Worm (Caenorhabditis elegans) whole organism, L1 larva: ENCODE results near the gene C42D8.1.

Experiments
- aly-2 ChIP-seq: fragments of 150-350 bp; optimal IDR thresholded peaks from 2 replicates; lab custom pipeline; 2014; ENCODE audit warnings: missing biosample characterization, missing genetic modification characterization
- ama-1 ChIP-seq: fragments of 150-350 bp; optimal IDR thresholded peaks from 2 replicates; lab custom pipeline; 2014
- ceh-63 ChIP-seq: fragments of 200-800 bp; sonication (Bioruptor generic); optimal IDR thresholded peaks from 2 replicates; lab custom pipeline; 2018; ENCODE audit warnings: mild to moderate bottlenecking, missing genetic modification characterization, missing compliant biosample characterization
- ceh-90 ChIP-seq: sonication (generic microtip); optimal IDR thresholded peaks from 2 replicates; lab custom pipeline; 2016; ENCODE audit warnings: missing genetic modification characterization, missing compliant biosample characterization
- egl-27 ChIP-seq, 2 experiments: fragments of 150-350 bp in 1 of 2; sonication (generic microtip); optimal IDR thresholded peaks; 3 replicates each; lab custom pipeline; 2017 to 2018; ENCODE audit warnings: missing biosample characterization in 2 of 2, missing genetic modification characterization in 2 of 2, missing genetic modification reagents in 2 of 2
- lin-13 ChIP-seq: fragments of 150-350 bp; optimal IDR thresholded peaks from 2 replicates; lab custom pipeline; 2014; ENCODE audit warnings: missing biosample characterization, missing genetic modification reagents, missing genetic modification characterization
- lin-39 ChIP-seq: fragments of 150-350 bp; optimal IDR thresholded peaks from 2 replicates; lab custom pipeline; 2014; ENCODE audit warnings: missing biosample characterization, missing genetic modification reagents, missing genetic modification characterization
- nhr-237 ChIP-seq: fragments of 150-350 bp; optimal IDR thresholded peaks from 2 replicates; lab custom pipeline; 2014; ENCODE audit warnings: missing biosample characterization, missing genetic modification characterization
- skn-1 ChIP-seq: fragments of 150-350 bp; optimal IDR thresholded peaks from 2 replicates; lab custom pipeline; 2014; ENCODE audit warnings: missing biosample characterization, missing genetic modification characterization
- snpc-4 ChIP-seq: fragments of 150-350 bp; optimal IDR thresholded peaks from 2 replicates; lab custom pipeline; 2014; ENCODE audit warnings: missing biosample characterization, missing genetic modification characterization
- sox-4 ChIP-seq: sonication (generic microtip); optimal IDR thresholded peaks from 2 replicates; lab custom pipeline; 2016; ENCODE audit warnings: missing genetic modification characterization, missing compliant biosample characterization
- unc-130 ChIP-seq: fragments of 150-350 bp; optimal IDR thresholded peaks from 2 replicates; lab custom pipeline; 2017; ENCODE audit warnings: missing biosample characterization, missing genetic modification characterization, inconsistent platforms
- xbp-1 ChIP-seq: sonication (generic microtip); optimal IDR thresholded peaks from 2 replicates; lab custom pipeline; 2016; ENCODE audit warnings: missing genetic modification characterization, missing compliant biosample characterization

- no peak for TF ChIP-seq lin-39 (tag; lab: Kevin White, UChicago)
- TF ChIP-seq egl-27 (tag; optimal IDR thresholded peaks at IDR 0.05; lab: Kevin White, UChicago), result no peak
- TF ChIP-seq ceh-63 (GFP tag; lab: Kevin White, UChicago), result no peak
- no peak for TF ChIP-seq unc-130
- no peak for TF ChIP-seq snpc-4
- TF ChIP-seq aly-2 (tag; lab: Kevin White, UChicago), result no peak
- no peak for TF ChIP-seq xbp-1 (tag; lab: Kevin White, UChicago)
- no peak for TF ChIP-seq ama-1 (lab: Kevin White, UChicago)
- TF ChIP-seq sox-4 (tag; lab: Kevin White, UChicago), result no peak
- TF ChIP-seq nhr-237 (tag; lab: Kevin White, UChicago), result no peak
- TF ChIP-seq skn-1 (tag; lab: Kevin White, UChicago), result no peak
- no peak for TF ChIP-seq ceh-90
- no peak for TF ChIP-seq lin-13 (GFP tag; lab: Kevin White, UChicago)
Observed at ce11 chrX:5151866-5152265, 42.6 kb downstream of the C42D8.1 start.
